Fruit fly (Drosophila melanogaster): ENCODE results near the gene S-Lap3.

Gene S-Lap3

dm6 chr3L:10428746-10429145, 36.2 kb upstream of the S-Lap3 start (continued):
- no peak for TF ChIP-seq Dp (GFP tag; optimal IDR thresholded peaks at IDR 0.05)
- TF ChIP-seq jing (GFP tag; optimal IDR thresholded peaks at IDR 0.05) = peak; percentile 7
- no peak for TF ChIP-seq CG33557 (GFP tag; optimal IDR thresholded peaks at IDR 0.05)
- TF ChIP-seq CG14710 (tag; optimal IDR thresholded peaks at IDR 0.05) = peak; percentile 21
- TF ChIP-seq CG12299 (tag; optimal IDR thresholded peaks at IDR 0.05) = no peak
- no peak for TF ChIP-seq CG6765 (GFP tag; optimal IDR thresholded peaks at IDR 0.05)
- peak in 1 of 2 experiments; percentile 42 for TF ChIP-seq dpn (GFP tag; optimal IDR thresholded peaks at IDR 0.05)
- TF ChIP-seq CG15696 (tag; optimal IDR thresholded peaks at IDR 0.05) = no peak
- no peak for TF ChIP-seq peb (GFP tag; IDR thresholded peaks at IDR 0.05)
- no peak for TF ChIP-seq Antp (GFP tag; optimal IDR thresholded peaks at IDR 0.05)
- TF ChIP-seq shn (GFP tag; optimal IDR thresholded peaks at IDR 0.05) = no peak
- TF ChIP-seq MESR4 (GFP tag; optimal IDR thresholded peaks at IDR 0.05) = no peak
- no peak for TF ChIP-seq Neu2 (GFP tag; optimal IDR thresholded peaks at IDR 0.05; ENCODE audit: borderline replicate concordance)
- peak; percentile 64 for TF ChIP-seq CG31441 (GFP tag; IDR thresholded peaks at IDR 0.05)
- no peak for TF ChIP-seq Hey (tag; optimal IDR thresholded peaks at IDR 0.05)
- no peak for TF ChIP-seq vnd (GFP tag; IDR thresholded peaks at IDR 0.05; ENCODE audit: partially characterized antibody)
- TF ChIP-seq CG16815 (GFP tag; optimal IDR thresholded peaks at IDR 0.05) = no peak
- no peak for TF ChIP-seq Mrtf (GFP tag; IDR thresholded peaks at IDR 0.05)
- no peak for TF ChIP-seq CG9609 (GFP tag; optimal IDR thresholded peaks at IDR 0.05)
- peak; percentile 49 for TF ChIP-seq wor (GFP tag; IDR thresholded peaks at IDR 0.05)
- TF ChIP-seq CG5180 (GFP tag; optimal IDR thresholded peaks at IDR 0.05) = peak; percentile 11
- TF ChIP-seq Hr51 (GFP tag; optimal IDR thresholded peaks at IDR 0.05) = peak in 1 of 2 experiments; percentile 82
- peak; percentile 32 for TF ChIP-seq CG9437 (GFP tag; optimal IDR thresholded peaks at IDR 0.05)
- peak; percentile 51; the same call in 2 of the 3 replicates for TF ChIP-seq row (GFP tag; IDR thresholded peaks at IDR 0.05)
- 0 out of 2 replicates have a peak, but pooled peaks have one; percentile 17 for TF ChIP-seq CG10366 (GFP tag; IDR thresholded peaks at IDR 0.05)
- TF ChIP-seq Hmr (GFP tag; optimal IDR thresholded peaks at IDR 0.05) = no peak
- peak in 1 of 2 experiments; percentile 20 for TF ChIP-seq eve (GFP tag; optimal IDR thresholded peaks at IDR 0.05)
- TF ChIP-seq Stat92E (GFP tag; optimal IDR thresholded peaks at IDR 0.05) = no peak
- no peak for TF ChIP-seq stc (GFP tag; IDR thresholded peaks at IDR 0.05)
- no peak for TF ChIP-seq hth (optimal IDR thresholded peaks at IDR 0.05)
- no peak for TF ChIP-seq CG11696 (GFP tag; IDR thresholded peaks at IDR 0.05)
- no peak for TF ChIP-seq slp2 (GFP tag; optimal IDR thresholded peaks at IDR 0.05)
- peak; percentile 34 for TF ChIP-seq unpg (GFP tag; optimal IDR thresholded peaks at IDR 0.05)
- TF ChIP-seq CG15601 (tag; optimal IDR thresholded peaks at IDR 0.05) = peak; percentile 29
- TF ChIP-seq Oli (tag; optimal IDR thresholded peaks at IDR 0.05) = peak; percentile 74
- no peak for TF ChIP-seq slbo (GFP tag; IDR thresholded peaks at IDR 0.05)
- peak; percentile 74 for TF ChIP-seq nmo (GFP tag; optimal IDR thresholded peaks at IDR 0.05)
- no peak for TF ChIP-seq CG17186 (GFP tag; optimal IDR thresholded peaks at IDR 0.05)
- no peak for TF ChIP-seq br (optimal IDR thresholded peaks at IDR 0.05)
- TF ChIP-seq Blimp-1 (GFP tag; optimal IDR thresholded peaks at IDR 0.05) = peak; percentile 66
- TF ChIP-seq al (GFP tag; IDR thresholded peaks at IDR 0.05) = no peak
- peak in 1 of 2 experiments; percentile 54 for TF ChIP-seq bsh (GFP tag; optimal IDR thresholded peaks at IDR 0.05)
- no peak for TF ChIP-seq CG31224 (GFP tag; IDR thresholded peaks at IDR 0.05)
- no peak for TF ChIP-seq CG11456 (GFP tag; IDR thresholded peaks at IDR 0.05)
- 0 out of 2 replicates have a peak, but pooled peaks have one; percentile 35 for TF ChIP-seq lmd (GFP tag; IDR thresholded peaks at IDR 0.05)
- TF ChIP-seq bcd (GFP tag; optimal IDR thresholded peaks at IDR 0.05) = peak; percentile 21
- no peak for TF ChIP-seq sima (GFP tag; optimal IDR thresholded peaks at IDR 0.05)
- TF ChIP-seq h (optimal IDR thresholded peaks at IDR 0.05) = no peak
- no peak for TF ChIP-seq CG6854 (GFP tag; optimal IDR thresholded peaks at IDR 0.05)
- no peak for TF ChIP-seq CG4360 (GFP tag; IDR thresholded peaks at IDR 0.05)
- TF ChIP-seq YL-1 (GFP tag; optimal IDR thresholded peaks at IDR 0.05) = no peak
